Fruit fly (Drosophila melanogaster): ENCODE measurements around the gene Ir94c.

The Ir94c gene

DNA sequence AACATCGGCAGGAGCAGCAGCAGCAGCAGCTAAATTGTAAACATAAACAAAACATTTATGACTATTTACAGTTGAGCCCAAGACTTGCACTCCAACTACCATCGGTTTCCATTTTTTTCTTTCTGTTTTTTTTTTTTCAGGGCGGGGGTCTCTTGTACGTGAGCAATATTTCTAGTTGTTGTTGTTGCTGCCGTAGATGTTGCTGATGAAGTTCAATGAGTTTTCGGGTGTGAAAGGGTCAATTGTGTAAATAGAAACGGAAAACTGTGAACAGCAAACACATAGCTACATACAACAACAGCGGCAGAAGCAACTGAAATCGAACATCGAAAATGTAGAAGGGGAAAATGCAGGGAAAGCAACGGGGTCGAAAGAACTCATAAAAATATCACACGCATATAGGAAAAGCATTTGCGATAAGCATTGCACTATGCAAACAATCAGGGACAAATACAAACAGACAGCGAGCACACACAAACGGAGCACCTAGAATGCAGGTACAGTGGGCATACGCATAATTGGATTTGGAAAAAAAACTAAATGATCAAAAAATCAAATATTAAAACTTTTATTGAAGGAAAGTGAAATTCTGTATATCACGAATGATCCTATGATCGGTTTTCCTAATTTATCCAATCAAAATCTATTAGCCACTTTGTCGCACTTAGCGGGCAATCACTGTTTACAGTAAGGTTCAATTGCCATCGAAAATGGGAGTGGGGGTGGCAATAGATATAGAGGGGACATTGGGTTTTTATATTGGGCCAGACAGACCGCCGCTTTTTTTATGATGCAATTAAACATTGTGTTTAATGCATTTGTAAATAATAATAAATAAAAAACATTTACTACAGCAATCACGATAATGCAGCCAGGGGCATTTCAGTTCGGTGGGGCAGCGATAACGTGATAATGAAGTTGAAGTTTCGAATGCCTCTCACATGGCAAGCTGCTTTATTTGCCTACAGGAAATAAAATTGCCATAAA lies 26.5 kb upstream of the Ir94c start:
- TF ChIP-seq toe (GFP tag; optimal IDR thresholded peaks at IDR 0.05): peak; percentile 58
- TF ChIP-seq tj (GFP tag; optimal IDR thresholded peaks at IDR 0.05): peak; percentile 36
- TF ChIP-seq CG5204 (GFP tag; optimal IDR thresholded peaks at IDR 0.05): peak; percentile 60
- TF ChIP-seq pad (GFP tag; optimal IDR thresholded peaks at IDR 0.05): peak; percentile 1
- TF ChIP-seq CG11617 (GFP tag; optimal IDR thresholded peaks at IDR 0.05): peak; percentile 43
- TF ChIP-seq Crg-1 (GFP tag; optimal IDR thresholded peaks at IDR 0.05): no peak
- peak; percentile 53 for TF ChIP-seq Clk (GFP tag; optimal IDR thresholded peaks at IDR 0.05)
- peak; percentile 60 for TF ChIP-seq CG14711 (tag; optimal IDR thresholded peaks at IDR 0.05)
- TF ChIP-seq bab1 (GFP tag; optimal IDR thresholded peaks at IDR 0.05): peak; percentile 42
- peak; percentile 67 for TF ChIP-seq CG7045 (GFP tag; optimal IDR thresholded peaks at IDR 0.05)
- TF ChIP-seq kay (GFP tag; ENCODE audit: borderline replicate concordance): no peak
- TF ChIP-seq Hr96 (GFP tag; optimal IDR thresholded peaks at IDR 0.05): peak; percentile 75
- no peak for TF ChIP-seq CG12768 (GFP tag; optimal IDR thresholded peaks at IDR 0.05)
- peak; percentile 60 for TF ChIP-seq CG33017 (tag; optimal IDR thresholded peaks at IDR 0.05)
- TF ChIP-seq Mnt (GFP tag; optimal IDR thresholded peaks at IDR 0.05): peak; percentile 28
- peak; percentile 50 for TF ChIP-seq CG7101 (tag; optimal IDR thresholded peaks at IDR 0.05)
- no peak for TF ChIP-seq ovo (GFP tag; optimal IDR thresholded peaks at IDR 0.05)

DNA sequence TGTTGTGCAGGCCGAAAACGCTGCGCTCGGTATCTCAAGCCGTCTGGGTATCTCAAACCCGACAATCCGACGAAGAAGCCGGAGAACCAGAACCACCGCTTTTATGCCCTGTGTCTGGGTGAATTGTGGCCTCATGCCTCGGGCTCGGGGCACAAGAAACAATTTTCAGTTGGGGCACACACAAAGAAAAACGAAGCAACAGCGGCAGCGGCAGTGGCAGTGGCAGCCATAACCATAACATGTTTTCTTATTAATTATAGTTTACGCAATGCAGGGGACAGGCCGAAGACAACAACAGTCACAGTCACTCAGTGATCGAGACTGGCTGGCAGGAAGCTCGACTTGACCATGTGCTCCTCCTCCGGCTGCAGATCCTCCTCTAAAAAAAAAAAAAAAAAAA lies 23.2 kb upstream of the Ir94c start:
- TF ChIP-seq pad (GFP tag; optimal IDR thresholded peaks at IDR 0.05): no peak
- TF ChIP-seq CG12768 (GFP tag; optimal IDR thresholded peaks at IDR 0.05): no peak
- no peak for TF ChIP-seq kay (GFP tag; ENCODE audit: borderline replicate concordance)
- TF ChIP-seq CG7101 (tag; optimal IDR thresholded peaks at IDR 0.05): no peak
- TF ChIP-seq CG14711 (tag; optimal IDR thresholded peaks at IDR 0.05): no peak
- TF ChIP-seq cnc (optimal IDR thresholded peaks at IDR 0.05): no peak
- no peak for TF ChIP-seq CG11617 (GFP tag; optimal IDR thresholded peaks at IDR 0.05)
- no peak for TF ChIP-seq CG33017 (tag; optimal IDR thresholded peaks at IDR 0.05)

dm6 chr3R:22141332-22141731 lies 22.1 kb upstream of the Ir94c start:
- TF ChIP-seq CG12768 (GFP tag; optimal IDR thresholded peaks at IDR 0.05) (no peak), cic (GFP tag; optimal IDR thresholded peaks at IDR 0.05) (no peak), ovo (GFP tag; optimal IDR thresholded peaks at IDR 0.05) (no peak), pad (GFP tag; optimal IDR thresholded peaks at IDR 0.05) (no peak), CG7045 (GFP tag; optimal IDR thresholded peaks at IDR 0.05) (no peak), CG33017 (tag; optimal IDR thresholded peaks at IDR 0.05) (no peak), CG5204 (GFP tag; optimal IDR thresholded peaks at IDR 0.05) (no peak), tj (GFP tag; optimal IDR thresholded peaks at IDR 0.05) (no peak), toe (GFP tag; optimal IDR thresholded peaks at IDR 0.05) (no peak), cnc (optimal IDR thresholded peaks at IDR 0.05) (no peak), CG7101 (tag; optimal IDR thresholded peaks at IDR 0.05) (no peak), kay (GFP tag; ENCODE audit: borderline replicate concordance) (no peak), Crg-1 (GFP tag; optimal IDR thresholded peaks at IDR 0.05) (no peak), Clk (GFP tag; optimal IDR thresholded peaks at IDR 0.05) (no peak), CG11617 (GFP tag; optimal IDR thresholded peaks at IDR 0.05) (no peak), CG1620 (GFP tag; optimal IDR thresholded peaks at IDR 0.05) (no peak)

DNA sequence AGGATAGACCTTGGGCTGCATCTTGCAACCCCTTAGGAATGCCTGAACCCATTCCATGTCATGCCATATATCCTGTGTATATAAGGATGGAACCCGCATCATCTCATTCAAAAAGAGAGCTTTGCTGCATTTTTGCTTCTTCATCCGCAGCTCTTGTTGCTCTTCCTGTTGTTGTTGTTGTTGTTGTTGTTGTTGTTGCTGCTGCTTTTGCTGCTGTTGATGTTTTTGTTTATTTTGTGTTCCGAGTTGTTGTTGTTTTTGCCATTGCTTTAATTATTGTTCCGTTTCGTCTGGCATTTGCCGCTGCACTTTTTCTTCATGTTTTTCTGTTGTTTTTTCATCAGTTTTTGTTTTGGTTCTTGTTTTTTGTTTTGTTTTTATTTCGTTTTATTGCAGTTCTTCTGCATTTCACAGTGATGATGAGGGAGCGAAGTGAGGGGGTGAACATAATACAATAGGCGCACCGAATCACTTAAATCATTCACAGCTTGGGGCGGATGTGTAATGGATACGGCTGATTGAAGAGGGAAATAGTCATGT lies 20.7 kb upstream of the Ir94c start:
- no peak for TF ChIP-seq CG7045 (GFP tag; optimal IDR thresholded peaks at IDR 0.05)
- TF ChIP-seq Hr96 (GFP tag; optimal IDR thresholded peaks at IDR 0.05): no peak
- no peak for TF ChIP-seq CG14711 (tag; optimal IDR thresholded peaks at IDR 0.05)
- no peak for TF ChIP-seq CG11617 (GFP tag; optimal IDR thresholded peaks at IDR 0.05)
- no peak for TF ChIP-seq CG33017 (tag; optimal IDR thresholded peaks at IDR 0.05)
- TF ChIP-seq bab1 (GFP tag; optimal IDR thresholded peaks at IDR 0.05): no peak
- TF ChIP-seq toe (GFP tag; optimal IDR thresholded peaks at IDR 0.05): no peak
- TF ChIP-seq Clk (GFP tag; optimal IDR thresholded peaks at IDR 0.05): no peak

DNA sequence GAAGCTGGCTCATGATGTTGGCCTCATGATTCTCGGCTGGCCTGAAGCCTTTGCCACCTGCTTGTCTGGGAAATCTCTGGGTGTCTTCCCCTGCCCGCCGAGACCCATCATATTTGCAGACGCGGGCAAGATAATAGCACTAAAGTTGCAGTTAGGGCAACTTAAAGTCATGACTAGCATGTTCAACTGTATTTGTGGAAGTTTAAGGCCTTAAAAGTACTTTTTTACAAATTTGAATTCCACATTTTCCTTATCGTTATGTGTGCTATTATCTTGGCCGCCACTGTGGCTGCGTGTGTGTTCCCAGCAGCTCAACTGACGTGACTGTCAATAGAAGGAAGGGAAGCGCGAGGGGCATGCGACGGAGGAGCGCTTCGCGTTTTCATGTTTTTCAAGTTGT lies 19.9 kb upstream of the Ir94c start:
- TF ChIP-seq CG7045 (GFP tag; optimal IDR thresholded peaks at IDR 0.05): peak; percentile 15
- no peak for TF ChIP-seq CG33017 (tag; optimal IDR thresholded peaks at IDR 0.05)
- TF ChIP-seq CG5204 (GFP tag; optimal IDR thresholded peaks at IDR 0.05): peak; percentile 9

dm6 chr3R:22136967-22137516 lies 17.8 kb upstream of the Ir94c start:
- TF ChIP-seq CG12768 (GFP tag; optimal IDR thresholded peaks at IDR 0.05) (no peak), toe (GFP tag; optimal IDR thresholded peaks at IDR 0.05) (no peak), Hr96 (GFP tag; optimal IDR thresholded peaks at IDR 0.05) (no peak), CG14711 (tag; optimal IDR thresholded peaks at IDR 0.05) (no peak), bab1 (GFP tag; optimal IDR thresholded peaks at IDR 0.05) (no peak)
